Fruit fly (Drosophila melanogaster) Kc167 (cell line): ENCODE measurements around the gene ph-d.

Experiments used
- Myc ChIP-seq: fragments of >200 bp; optimal IDR thresholded peaks from 2 replicates; lab custom pipeline; 2017; ENCODE audit warnings: missing external identifiers
- Sin3A ChIP-seq: fragments of >200 bp; optimal IDR thresholded peaks from 2 replicates; lab custom pipeline; 2018; ENCODE audit warnings: missing external identifiers
- h ChIP-seq: fragments of >200 bp; optimal IDR thresholded peaks from 3 replicates; lab custom pipeline; 2018; ENCODE audit warnings: missing external identifiers
- insv ChIP-seq: fragments of >200 bp; optimal IDR thresholded peaks from 3 replicates; lab custom pipeline; 2018; ENCODE audit warnings: missing external identifiers
- psq ChIP-seq: fragments of >200 bp; optimal IDR thresholded peaks from 2 replicates; lab custom pipeline; 2017; ENCODE audit warnings: missing external identifiers
- ttk ChIP-seq: sonication (Bioruptor generic); optimal IDR thresholded peaks from 2 replicates; lab custom pipeline; 2017; ENCODE audit warnings: missing external identifiers

DNA sequence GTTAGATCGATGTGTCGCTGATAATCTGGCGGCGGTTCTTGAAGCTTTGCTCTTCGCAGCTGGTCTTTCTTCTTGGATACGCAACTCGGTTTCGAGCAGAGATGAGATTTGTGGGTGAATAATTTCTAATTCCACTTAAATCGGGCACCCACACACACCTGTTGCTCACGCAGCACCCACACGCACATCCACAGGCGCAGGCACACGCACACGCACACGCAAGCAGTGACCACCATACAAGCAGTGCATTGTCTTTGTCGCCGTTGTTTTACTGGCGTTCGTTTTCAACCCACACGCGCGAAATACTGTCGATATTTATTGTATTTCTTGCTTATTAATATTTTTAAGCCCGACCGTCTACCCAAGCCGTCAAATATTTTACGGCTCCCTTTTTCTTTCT is 26.7 kb downstream of the ph-d start:
- TF ChIP-seq Sin3A (lab: Kevin White, UChicago) (no peak), ttk (lab: Kevin White, UChicago) (no peak), insv (lab: Kevin White, UChicago) (no peak), h (lab: Kevin White, UChicago) (no peak), Myc (lab: Kevin White, UChicago) (no peak), psq (lab: Kevin White, UChicago) (no peak)
